Worm (Caenorhabditis elegans) whole organism, L2 larva: Measurements from ENCODE around the gene R11.3.

Experiments
- R02D3.7 ChIP-seq: fragments of 150-350 bp; optimal IDR thresholded peaks from 2 replicates; lab custom pipeline; 2014; ENCODE audit warnings: missing biosample characterization, missing genetic modification characterization
- ama-1 ChIP-seq: fragments of 150-350 bp; optimal IDR thresholded peaks from 2 replicates; lab custom pipeline; 2018; ENCODE audit warnings: inconsistent platforms
- blmp-1 ChIP-seq: sonication (generic microtip); optimal IDR thresholded peaks from 2 replicates; lab custom pipeline; 2017; ENCODE audit warnings: missing genetic modification characterization, mild to moderate bottlenecking, missing compliant biosample characterization, antibody characterized with exemption, moderate library complexity; ENCODE audit not compliant: insufficient read depth
- elt-3 ChIP-seq: sonication (generic microtip); optimal IDR thresholded peaks from 2 replicates; lab custom pipeline; 2017; ENCODE audit warnings: missing biosample characterization, missing genetic modification characterization
- lin-11 ChIP-seq: fragments of 150-350 bp; sonication (generic microtip); optimal IDR thresholded peaks from 2 replicates; lab custom pipeline; 2014; ENCODE audit warnings: missing biosample characterization, missing genetic modification characterization, inconsistent platforms, mixed read lengths
- lin-13 ChIP-seq: fragments of 150-350 bp; optimal IDR thresholded peaks from 2 replicates; lab custom pipeline; 2014; ENCODE audit warnings: missing biosample characterization, missing genetic modification reagents, missing genetic modification characterization
- lin-39 ChIP-seq: fragments of 150-350 bp; optimal IDR thresholded peaks from 2 replicates; lab custom pipeline; 2014; ENCODE audit warnings: missing biosample characterization, missing genetic modification reagents, missing genetic modification characterization
- mab-5 ChIP-seq: fragments of 150-350 bp; optimal IDR thresholded peaks from 2 replicates; lab custom pipeline; 2014; ENCODE audit warnings: missing biosample characterization, missing genetic modification characterization
- nhr-129 ChIP-seq: fragments of 150-350 bp; optimal IDR thresholded peaks from 2 replicates; lab custom pipeline; 2014; ENCODE audit warnings: missing biosample characterization, missing genetic modification characterization
- nhr-237 ChIP-seq: fragments of 150-350 bp; optimal IDR thresholded peaks from 2 replicates; lab custom pipeline; 2014; ENCODE audit warnings: missing biosample characterization, missing genetic modification characterization
- nhr-77 ChIP-seq: fragments of 150-350 bp; optimal IDR thresholded peaks from 2 replicates; lab custom pipeline; 2014; ENCODE audit warnings: missing biosample characterization, missing genetic modification characterization
- unc-39 ChIP-seq: fragments of 150-350 bp; optimal IDR thresholded peaks from 2 replicates; lab custom pipeline; 2014; ENCODE audit warnings: missing biosample characterization, missing genetic modification characterization
- ztf-1 ChIP-seq: fragments of 200-800 bp; sonication (Bioruptor generic); conservative IDR thresholded peaks from 2 replicates; pipeline ENCODE4 v1.3.6; 2022; ENCODE audit warnings: missing genetic modification characterization, missing compliant biosample characterization
- ztf-4 ChIP-seq: fragments of 150-350 bp; optimal IDR thresholded peaks from 2 replicates; lab custom pipeline; 2014; ENCODE audit warnings: missing biosample characterization, missing genetic modification characterization

DNA sequence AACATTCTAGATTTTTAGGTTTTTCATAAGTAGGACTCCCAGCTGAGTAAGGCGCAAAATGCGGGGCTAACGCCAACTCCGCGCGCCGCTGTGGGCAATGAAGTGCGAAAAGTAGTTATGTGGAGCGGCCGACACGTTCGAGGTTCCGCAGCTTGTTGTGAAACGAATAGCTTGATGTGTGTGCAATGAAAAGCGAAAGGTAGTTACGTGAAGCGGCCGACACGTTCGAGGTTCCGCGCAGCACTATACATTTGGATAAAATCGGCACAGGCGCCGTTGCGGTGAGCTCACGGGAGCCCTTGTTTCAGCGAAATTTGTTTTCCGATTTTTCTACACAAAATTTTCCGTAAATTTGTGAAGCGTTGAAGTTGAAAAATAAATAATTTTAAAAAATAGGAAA lies 32.1 kb downstream of the R11.3 start:
- TF ChIP-seq mab-5 (tag; lab: Kevin White, UChicago): no peak
- no peak for TF ChIP-seq elt-3 (tag; lab: Kevin White, UChicago)
- TF ChIP-seq ztf-4 (tag; lab: Kevin White, UChicago): no peak
- TF ChIP-seq lin-11 (tag; lab: Kevin White, UChicago): no peak
- TF ChIP-seq lin-13 (GFP tag; lab: Kevin White, UChicago): no peak
- no peak for TF ChIP-seq blmp-1 (tag; lab: Kevin White, UChicago)
- no peak for TF ChIP-seq unc-39 (tag; lab: Kevin White, UChicago)
- TF ChIP-seq nhr-129 (tag; lab: Kevin White, UChicago): no peak
- TF ChIP-seq lin-39: no peak
- TF ChIP-seq ama-1 (lab: Kevin White, UChicago): no peak
- TF ChIP-seq R02D3.7 (tag; lab: Kevin White, UChicago): no peak
- no peak for TF ChIP-seq ztf-1 (GFP tag; lab: Robert Waterston, UW)
- no peak for TF ChIP-seq nhr-237 (tag; lab: Kevin White, UChicago)
- no peak for TF ChIP-seq nhr-77
